Worm (Caenorhabditis elegans): ENCODE results near the gene F25E5.1.

DNA sequence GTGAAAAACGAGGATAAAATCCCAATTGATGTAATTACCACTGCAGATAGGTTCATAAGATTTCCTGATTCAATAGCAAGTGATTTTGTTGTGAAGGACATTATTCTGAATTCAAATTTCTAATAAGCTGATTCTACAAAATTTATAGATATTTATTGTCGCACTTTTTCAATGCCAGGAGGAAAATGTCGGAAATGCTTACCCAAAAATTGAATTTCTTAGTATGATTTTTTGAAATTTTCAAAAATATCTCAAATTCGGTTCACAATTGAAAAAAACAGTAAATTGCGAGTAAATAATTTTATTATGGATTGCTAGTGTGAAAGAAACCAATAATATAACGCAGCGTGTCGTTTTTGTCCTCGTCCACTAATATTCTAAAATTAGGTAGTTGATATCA lies 27.2 kb downstream of the F25E5.1 start, which contains the start of gene srbc-10:
- TF ChIP-seq mdl-1 (tag; optimal IDR thresholded peaks at IDR 0.05) (no peak), dpl-1 (GFP tag; optimal IDR thresholded peaks at IDR 0.05) (no peak), nhr-6 (tag; optimal IDR thresholded peaks at IDR 0.05) (no peak), ama-1 (optimal IDR thresholded peaks at IDR 0.05) (no peak), daf-8 (GFP tag; IDR thresholded peaks at IDR 0.05) (no peak), ces-1 (GFP tag; optimal IDR thresholded peaks at IDR 0.05) (no peak), zip-11 (GFP tag; IDR thresholded peaks at IDR 0.05) (no peak), D1046.2 (GFP tag; IDR thresholded peaks at IDR 0.05) (no peak)
